Fruit fly (Drosophila melanogaster) whole organism: ENCODE measurements around the gene CG5276.

Experiments
- CG8478 ChIP-seq: fragments of >200 bp; optimal IDR thresholded peaks from 2 replicates; lab custom pipeline; 2018; ENCODE audit warnings: inconsistent platforms
- psq ChIP-seq: fragments of >200 bp; optimal IDR thresholded peaks from 2 replicates; lab custom pipeline; 2017

- no peak for TF ChIP-seq psq
- no peak for TF ChIP-seq CG8478
Observed at dm6 chr3R:11429814-11430213, 1.7 kb upstream of the CG5276 start, which contains the start of gene Dtd.
